Fruit fly (Drosophila melanogaster): ENCODE results near the gene CG43630.

dm6 chr3R:12717588-12718535, 41.8 kb upstream of the CG43630 start:
- TF ChIP-seq ttk (optimal IDR thresholded peaks at IDR 0.05) (no peak), Sin3A (optimal IDR thresholded peaks at IDR 0.05) (no peak), Myc (optimal IDR thresholded peaks at IDR 0.05) (no peak)
